Fruit fly (Drosophila melanogaster): ENCODE data around the gene CG7600.
A peak's percentile ranks its signal among the peaks of the same experiment; 100 is the strongest.

CG7600 gene

DNA sequence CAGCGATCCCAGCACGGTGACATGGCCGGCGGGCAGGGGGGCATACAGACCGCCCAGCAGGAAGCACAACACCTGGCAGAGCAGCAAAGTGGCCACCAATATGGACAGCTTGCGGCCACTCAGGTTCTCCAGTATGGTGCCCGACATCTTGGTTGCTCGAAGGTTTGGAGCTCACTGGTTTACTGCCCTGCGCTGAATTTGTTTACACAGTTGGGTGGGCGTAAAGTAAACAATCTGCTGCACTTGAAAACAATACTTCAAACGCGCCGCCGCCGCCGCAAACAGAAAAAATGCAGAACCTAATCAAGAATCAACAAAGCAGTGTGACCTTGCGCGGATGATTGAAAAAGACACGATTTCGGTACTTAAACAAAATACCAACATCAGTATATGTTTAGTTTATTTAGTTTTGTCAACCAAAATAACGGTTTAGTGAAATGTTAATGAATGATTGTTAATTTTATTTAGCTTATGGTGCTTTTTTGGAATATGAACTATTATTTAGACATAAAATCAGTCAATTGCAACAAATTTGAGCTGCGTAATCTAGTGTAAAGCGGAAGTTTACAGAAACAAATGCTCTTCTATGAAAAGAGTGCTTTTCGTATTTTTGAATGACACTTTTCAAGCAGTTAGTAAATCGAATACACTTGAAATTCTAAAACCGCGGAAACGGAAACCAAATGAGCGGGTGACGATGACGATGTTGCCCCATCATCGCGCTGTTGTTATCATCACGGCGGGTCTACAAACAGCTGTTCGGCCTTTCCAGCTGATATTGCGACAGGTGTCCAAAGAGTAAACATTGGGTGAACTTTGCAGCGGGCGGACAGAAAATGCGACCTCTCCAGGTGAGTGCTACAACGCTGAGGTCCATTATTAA is 41.0 kb upstream of the CG7600 start, which contains the start of the genes wls and Adck5 (continued):
- TF ChIP-seq Mes4 (GFP tag; optimal IDR thresholded peaks at IDR 0.05) (peak; percentile 63), CG6654 (GFP tag; optimal IDR thresholded peaks at IDR 0.05) (no peak), Side (GFP tag; optimal IDR thresholded peaks at IDR 0.05) (peak; percentile 70), CG6689 (GFP tag; IDR thresholded peaks at IDR 0.05) (no peak), org-1 (GFP tag; optimal IDR thresholded peaks at IDR 0.05) (peak; percentile 25), E2f2 (GFP tag; IDR thresholded peaks at IDR 0.05) (no peak; the same call in 1 of the 2 replicates), Hr51 (GFP tag; optimal IDR thresholded peaks at IDR 0.05) (no peak), unpg (GFP tag; optimal IDR thresholded peaks at IDR 0.05) (no peak), oc (tag; optimal IDR thresholded peaks at IDR 0.05) (no peak), CG16815 (GFP tag; optimal IDR thresholded peaks at IDR 0.05) (no peak), CG8924 (tag; optimal IDR thresholded peaks at IDR 0.05) (peak; percentile 17), CTCF (GFP tag; optimal IDR thresholded peaks at IDR 0.05) (peak; percentile 62), br (optimal IDR thresholded peaks at IDR 0.05) (no peak), CG10462 (GFP tag; optimal IDR thresholded peaks at IDR 0.05) (peak; percentile 42), slp2 (GFP tag; optimal IDR thresholded peaks at IDR 0.05) (no peak), Chrac-16 (GFP tag; optimal IDR thresholded peaks at IDR 0.05) (no peak), so (GFP tag; IDR thresholded peaks at IDR 0.05) (peak; percentile 58; the same call in 1 of the 3 replicates), Bteb2 (GFP tag; optimal IDR thresholded peaks at IDR 0.05) (peak; percentile 44), NC2α (GFP tag; optimal IDR thresholded peaks at IDR 0.05) (no peak), CG1603 (tag; optimal IDR thresholded peaks at IDR 0.05) (peak; percentile 57), B-H1 (GFP tag; IDR thresholded peaks at IDR 0.05) (no peak), Hey (tag; optimal IDR thresholded peaks at IDR 0.05) (peak; percentile 20), Ets65A (GFP tag) (no peak), pros (GFP tag; optimal IDR thresholded peaks at IDR 0.05) (no peak), ab (GFP tag; optimal IDR thresholded peaks at IDR 0.05) (no peak), CG32772 (GFP tag; IDR thresholded peaks at IDR 0.05) (no peak), MBD-R2 (GFP tag; IDR thresholded peaks at IDR 0.05) (peak; percentile 76), gem (tag; optimal IDR thresholded peaks at IDR 0.05) (no peak), Med (GFP tag) (peak; percentile 93), nau (GFP tag; optimal IDR thresholded peaks at IDR 0.05) (no peak), esg (GFP tag; conservative IDR thresholded peaks at IDR 0.05) (no peak), CG6791 (GFP tag; IDR thresholded peaks at IDR 0.05; ENCODE audit: partially characterized antibody) (0 out of 3 replicates have a peak, but pooled peaks have one; percentile 20), Fer1 (GFP tag; optimal IDR thresholded peaks at IDR 0.05) (no peak), Ssrp (tag; optimal IDR thresholded peaks at IDR 0.05) (peak; percentile 6), H2.0 (GFP tag; IDR thresholded peaks at IDR 0.05) (0 out of 2 replicates have a peak, but pooled peaks have one; percentile 16), CG7271 (tag; optimal IDR thresholded peaks at IDR 0.05) (peak; percentile 50), CG31365 (tag; optimal IDR thresholded peaks at IDR 0.05) (no peak), CG33213 (GFP tag; optimal IDR thresholded peaks at IDR 0.05) (peak; percentile 15), hth (optimal IDR thresholded peaks at IDR 0.05) (no peak), otp (GFP tag; IDR thresholded peaks at IDR 0.05) (0 out of 3 replicates have a peak, but pooled peaks have one; percentile 27), CG9727 (GFP tag; optimal IDR thresholded peaks at IDR 0.05) (peak; percentile 63), Ada2b (GFP tag; IDR thresholded peaks at IDR 0.05) (0 out of 2 replicates have a peak, but pooled peaks have one; percentile 5), MESR4 (GFP tag; optimal IDR thresholded peaks at IDR 0.05) (peak; percentile 59), CG12769 (tag; optimal IDR thresholded peaks at IDR 0.05) (no peak), B-H2 (GFP tag; optimal IDR thresholded peaks at IDR 0.05) (no peak), crol (GFP tag; IDR thresholded peaks at IDR 0.05) (no peak), HLH54F (GFP tag; optimal IDR thresholded peaks at IDR 0.05) (no peak), fd102C (GFP tag; optimal IDR thresholded peaks at IDR 0.05) (no peak), CG8388 (GFP tag; optimal IDR thresholded peaks at IDR 0.05) (peak; percentile 23), Atf-2 (GFP tag; optimal IDR thresholded peaks at IDR 0.05) (no peak)
